Worm (Caenorhabditis elegans): Measurements from ENCODE around the gene pdha-1.

Gene pdha-1

ce11 chrII:8062334-8062791 lies 3.7 kb upstream of the pdha-1 start, which contains the start of gene ufd-2 (continued):
- TF ChIP-seq rcor-1 (GFP tag; IDR thresholded peaks at IDR 0.05) = 0 out of 2 replicates have a peak, but pooled peaks have one; percentile 64
- no peak for TF ChIP-seq madf-6 (GFP tag; IDR thresholded peaks at IDR 0.05)

- TF ChIP-seq atf-7 (tag; optimal IDR thresholded peaks at IDR 0.05) (no peak), F49E8.2 (tag; optimal IDR thresholded peaks at IDR 0.05; ENCODE audit: insufficient read depth) (no peak), Y53G8AR.9 (GFP tag; conservative IDR thresholded peaks at IDR 0.05) (no peak), F23B12.7 (tag; optimal IDR thresholded peaks at IDR 0.05; ENCODE audit: insufficient read depth) (no peak), aptf-2 (GFP tag; conservative IDR thresholded peaks at IDR 0.05) (no peak), him-1 (tag; optimal IDR thresholded peaks at IDR 0.05) (no peak), K11D2.4 (GFP tag; IDR thresholded peaks at IDR 0.05) (no peak), ztf-3 (GFP tag; optimal IDR thresholded peaks at IDR 0.05) (no peak), ceh-40 (GFP tag; IDR thresholded peaks at IDR 0.05) (no peak), cebp-1 (GFP tag; IDR thresholded peaks at IDR 0.05) (no peak), cebp-1 (tag; optimal IDR thresholded peaks at IDR 0.05) (no peak)
Measured at ce11 chrII:8071012-8071625, 5.0 kb downstream of the pdha-1 start.

DNA sequence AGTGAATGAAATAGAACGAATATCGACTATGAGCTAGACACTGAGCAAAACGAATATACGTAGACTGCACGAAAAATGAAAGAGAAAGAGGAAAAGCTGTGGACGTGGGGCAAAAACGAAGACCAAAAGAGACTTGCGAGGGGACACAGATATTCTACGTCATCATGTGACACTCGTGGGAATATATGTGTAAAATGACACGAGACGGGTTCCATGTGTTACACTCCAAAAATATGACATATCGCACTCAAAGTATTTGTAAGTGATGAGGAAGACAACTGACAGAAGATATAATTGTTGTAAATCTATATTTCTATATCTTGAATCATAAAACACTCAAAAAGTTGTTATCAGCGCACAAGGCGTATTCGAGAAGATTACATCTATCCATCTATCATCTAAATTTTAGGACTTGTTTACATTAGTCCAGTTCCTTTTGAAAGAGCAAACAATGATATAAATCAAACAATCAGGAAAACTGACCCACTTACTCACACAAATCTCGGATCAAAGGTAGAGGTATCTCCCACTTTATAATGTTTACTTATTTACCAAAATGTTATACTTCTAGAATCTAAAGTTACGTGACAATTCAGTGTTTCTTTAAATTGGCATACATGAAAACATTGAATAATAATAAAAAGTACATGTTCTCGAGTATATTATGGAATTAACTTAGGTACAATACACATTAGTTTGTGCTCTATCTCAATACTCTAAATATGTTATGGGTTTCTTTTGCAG lies 5.9 kb downstream of the pdha-1 start:
- TF ChIP-seq tbx-9 (tag; optimal IDR thresholded peaks at IDR 0.05; ENCODE audit: borderline replicate concordance) (no peak), attf-5 (GFP tag; optimal IDR thresholded peaks at IDR 0.05) (peak; percentile 37), hmg-20 (GFP tag; IDR thresholded peaks at IDR 0.05) (no peak), aptf-2 (GFP tag; conservative IDR thresholded peaks at IDR 0.05) (no peak), chd-7 (tag; optimal IDR thresholded peaks at IDR 0.05) (no peak), lin-35 (GFP tag; optimal IDR thresholded peaks at IDR 0.05) (peak in 1 of 3 experiments; percentile 13), egl-44 (GFP tag; IDR thresholded peaks at IDR 0.05) (no peak), pbrm-1 (GFP tag; IDR thresholded peaks at IDR 0.05) (no peak), dox-1 (GFP tag; IDR thresholded peaks at IDR 0.05) (no peak), lsy-27 (tag; optimal IDR thresholded peaks at IDR 0.05; ENCODE audit: borderline replicate concordance, insufficient read depth) (no peak), athp-1 (tag; optimal IDR thresholded peaks at IDR 0.05) (no peak), F57A8.1 (GFP tag; optimal IDR thresholded peaks at IDR 0.05) (no peak), K12H6.12 (tag; optimal IDR thresholded peaks at IDR 0.05) (peak; percentile 15), cebp-1 (GFP tag; IDR thresholded peaks at IDR 0.05) (no peak), cebp-1 (tag; optimal IDR thresholded peaks at IDR 0.05) (peak; percentile 34), B0019.2 (GFP tag; conservative IDR thresholded peaks at IDR 0.05) (no peak), nhr-90 (tag; optimal IDR thresholded peaks at IDR 0.05) (no peak), Y95B8A.8 (GFP tag; IDR thresholded peaks at IDR 0.05) (no peak), ekl-4 (GFP tag; IDR thresholded peaks at IDR 0.05) (no peak), efl-1 (GFP tag; optimal IDR thresholded peaks at IDR 0.05) (no peak), somi-1 (GFP tag; optimal IDR thresholded peaks at IDR 0.05) (peak; percentile 50), sdz-38 (tag; optimal IDR thresholded peaks at IDR 0.05) (no peak), attf-6 (GFP tag; IDR thresholded peaks at IDR 0.05) (no peak), ztf-6 (GFP tag; IDR thresholded peaks at IDR 0.05) (no peak), Y79H2A.3 (GFP tag; conservative IDR thresholded peaks at IDR 0.05) (no peak), lag-1 (GFP tag; IDR thresholded peaks at IDR 0.05) (no peak)
